Worm (Caenorhabditis elegans): ENCODE results near the gene pck-1.

The pck-1 gene

DNA sequence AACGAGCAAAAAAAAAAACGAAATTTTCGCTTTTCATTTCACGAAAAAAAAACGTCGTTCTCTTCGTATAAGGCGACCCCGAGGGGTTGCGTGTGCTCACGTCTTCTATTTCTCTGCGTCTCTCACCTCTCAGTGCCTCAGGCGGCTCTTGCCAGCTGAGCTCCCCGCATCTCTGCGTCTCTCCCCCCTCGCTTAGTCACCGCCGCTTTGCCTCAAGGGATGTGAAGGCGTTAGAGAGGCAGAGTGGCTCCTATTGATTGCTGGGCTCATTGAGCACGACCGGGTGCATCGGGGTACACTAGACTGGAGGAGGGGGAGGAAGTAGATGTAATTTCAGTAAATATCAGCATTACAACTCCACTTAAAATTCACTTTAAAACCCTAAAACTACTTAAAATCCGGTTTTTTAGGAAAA, 40.5 kb downstream of the pck-1 start (continued):
- TF ChIP-seq daf-8 (GFP tag; IDR thresholded peaks at IDR 0.05), result no peak
- 0 out of 2 replicates have a peak, but pooled peaks have one; percentile 11 for TF ChIP-seq lin-38 (GFP tag; IDR thresholded peaks at IDR 0.05)
- peak; percentile 84 for TF ChIP-seq hlh-11 (tag; optimal IDR thresholded peaks at IDR 0.05)
- TF ChIP-seq jun-1 (tag; optimal IDR thresholded peaks at IDR 0.05), result no peak
- TF ChIP-seq ctbp-1 (GFP tag; IDR thresholded peaks at IDR 0.05), result peak; percentile 83
- no peak for TF ChIP-seq zip-11 (GFP tag; IDR thresholded peaks at IDR 0.05)
- TF ChIP-seq nhr-11 (tag; optimal IDR thresholded peaks at IDR 0.05), result no peak
- TF ChIP-seq fos-1 (tag; optimal IDR thresholded peaks at IDR 0.05), result no peak
- TF ChIP-seq hif-1 (tag; optimal IDR thresholded peaks at IDR 0.05), result peak in 1 of 2 experiments; percentile 80
- no peak for TF ChIP-seq sdz-12 (GFP tag; optimal IDR thresholded peaks at IDR 0.05)
- TF ChIP-seq mep-1 (tag; optimal IDR thresholded peaks at IDR 0.05), result peak; percentile 46
- no peak for TF ChIP-seq madf-9 (GFP tag; conservative IDR thresholded peaks at IDR 0.05)
- TF ChIP-seq set-16 (GFP tag; IDR thresholded peaks at IDR 0.05), result peak; percentile 97
- peak in 1 of 2 experiments; percentile 61 for TF ChIP-seq unc-62 (GFP tag; optimal IDR thresholded peaks at IDR 0.05 in 1 of 2)
- no peak for TF ChIP-seq unc-62 (tag; optimal IDR thresholded peaks at IDR 0.05)
- peak; percentile 94 for TF ChIP-seq hlh-30 (tag; optimal IDR thresholded peaks at IDR 0.05; ENCODE audit: insufficient read depth)
- TF ChIP-seq pha-4 (GFP tag; IDR thresholded peaks at IDR 0.05), result no peak
- TF ChIP-seq pha-4 (tag; optimal IDR thresholded peaks at IDR 0.05), result no peak
- peak; percentile 51; the same call in 1 of the 2 replicates for TF ChIP-seq dmd-8 (GFP tag; IDR thresholded peaks at IDR 0.05)
- TF ChIP-seq dmd-9 (GFP tag; IDR thresholded peaks at IDR 0.05), result no peak
- TF ChIP-seq nhr-41 (GFP tag; IDR thresholded peaks at IDR 0.05), result no peak
- no peak for TF ChIP-seq ztf-7 (tag; optimal IDR thresholded peaks at IDR 0.05)
- TF ChIP-seq Y48G9A.11 (GFP tag; IDR thresholded peaks at IDR 0.05), result no peak

DNA sequence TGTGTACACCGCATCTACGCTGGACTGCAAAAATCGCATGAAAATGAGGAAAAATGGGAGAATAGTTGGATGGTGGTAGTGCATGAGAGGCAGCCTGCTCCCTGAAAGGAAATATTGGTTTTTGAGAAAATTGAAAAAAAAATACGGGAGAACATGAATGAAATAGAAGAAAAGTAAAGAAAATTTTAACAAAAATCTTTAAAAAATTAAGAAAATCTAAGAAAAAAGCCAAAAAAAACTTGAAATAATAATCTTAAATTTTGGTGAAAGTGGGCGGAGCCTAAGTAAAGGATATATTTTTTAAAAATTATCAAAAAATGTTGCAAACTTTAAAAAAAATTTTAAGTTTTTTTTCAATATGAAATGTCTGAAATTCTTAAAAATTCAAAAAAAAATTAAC, 42.2 kb downstream of the pck-1 start, which contains the start of gene H10E21.5:
Gene H10E21.5, minus strand, starts transcription at position 101 of the 400 bp plus-strand sequence.
- TF ChIP-seq ctbp-1 (GFP tag; IDR thresholded peaks at IDR 0.05) (no peak), aly-2 (tag; optimal IDR thresholded peaks at IDR 0.05) (no peak), F49E8.2 (tag; optimal IDR thresholded peaks at IDR 0.05; ENCODE audit: borderline replicate concordance) (no peak), unc-62 (GFP tag; optimal IDR thresholded peaks at IDR 0.05 in 1 of 2) (no peak), unc-62 (tag; optimal IDR thresholded peaks at IDR 0.05) (no peak), zfp-2 (tag; optimal IDR thresholded peaks at IDR 0.05) (no peak), Y5F2A.4 (GFP tag; optimal IDR thresholded peaks at IDR 0.05) (no peak), ceh-82 (tag; optimal IDR thresholded peaks at IDR 0.05) (no peak), pqm-1 (tag; optimal IDR thresholded peaks at IDR 0.05) (no peak), set-16 (GFP tag; IDR thresholded peaks at IDR 0.05) (no peak), Y75B8A.6 (GFP tag; IDR thresholded peaks at IDR 0.05) (no peak), pha-4 (GFP tag; IDR thresholded peaks at IDR 0.05) (no peak), pha-4 (tag; optimal IDR thresholded peaks at IDR 0.05) (no peak), tag-97 (GFP tag; IDR thresholded peaks at IDR 0.05) (no peak), ceh-32 (tag; optimal IDR thresholded peaks at IDR 0.05; ENCODE audit: poor library complexity) (no peak), T20F7.1 (GFP tag; optimal IDR thresholded peaks at IDR 0.05) (no peak)

DNA sequence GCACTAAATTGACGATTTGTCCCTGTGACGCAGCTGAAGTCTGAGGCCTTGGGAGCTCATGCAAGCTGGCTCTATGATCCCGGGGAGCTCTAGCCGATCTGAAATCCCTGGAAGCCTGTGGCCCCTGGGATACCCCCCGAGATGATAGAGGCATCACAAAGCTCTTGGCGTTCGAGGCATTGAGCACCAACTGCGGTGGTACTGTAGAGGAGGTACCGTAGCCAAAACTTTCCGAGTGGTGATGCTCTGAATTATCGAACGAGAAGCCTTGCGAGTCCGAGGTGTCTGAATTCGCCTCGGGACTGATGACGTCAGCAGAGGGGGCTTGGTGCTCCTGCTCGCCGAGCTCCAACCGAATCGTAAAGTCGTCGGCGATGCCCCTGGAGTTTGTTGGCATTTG, 44.8 kb downstream of the pck-1 start:
- TF ChIP-seq fkh-10 (GFP tag; optimal IDR thresholded peaks at IDR 0.05), result no peak
- peak; percentile 68 for TF ChIP-seq set-16 (GFP tag; IDR thresholded peaks at IDR 0.05)

DNA sequence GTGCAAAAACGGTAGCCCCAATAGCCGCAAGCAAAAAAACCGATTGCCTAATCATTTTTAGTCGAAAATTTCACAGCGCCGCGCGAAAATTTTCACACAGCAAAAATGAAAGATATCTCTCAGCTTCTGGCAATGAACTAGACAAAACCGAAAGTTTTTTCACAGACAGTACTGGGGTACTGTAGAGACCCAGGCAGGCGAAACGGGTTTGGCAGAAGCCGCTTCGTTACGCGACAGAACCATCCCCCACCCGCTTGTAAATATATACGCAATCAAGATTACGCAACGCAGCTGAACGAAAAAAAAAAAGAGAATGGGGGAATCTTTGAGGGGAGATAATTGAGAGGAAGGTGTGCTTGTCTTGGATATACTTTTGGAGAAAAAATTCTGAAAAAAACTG, 46.6 kb downstream of the pck-1 start, which contains the start of gene H10E21.4:
Gene H10E21.4, minus strand, starts transcription at position 167 of the 400 bp plus-strand sequence.
- TF ChIP-seq F49E8.2 (tag; optimal IDR thresholded peaks at IDR 0.05; ENCODE audit: borderline replicate concordance) (no peak), php-3 (GFP tag; IDR thresholded peaks at IDR 0.05) (no peak), snpc-1.2 (GFP tag; IDR thresholded peaks at IDR 0.05) (no peak), dpl-1 (GFP tag; optimal IDR thresholded peaks at IDR 0.05) (no peak), R02D3.7 (tag; optimal IDR thresholded peaks at IDR 0.05) (no peak), T20F7.1 (GFP tag; optimal IDR thresholded peaks at IDR 0.05) (no peak), nhr-25 (tag; optimal IDR thresholded peaks at IDR 0.05; ENCODE audit: borderline replicate concordance, insufficient read depth) (no peak), attf-4 (tag; optimal IDR thresholded peaks at IDR 0.05) (no peak), daf-16 (GFP tag; optimal IDR thresholded peaks at IDR 0.05) (no peak), daf-16 (tag; optimal IDR thresholded peaks at IDR 0.05) (no peak), D1046.2 (GFP tag; IDR thresholded peaks at IDR 0.05) (no peak), skn-1 (tag; optimal IDR thresholded peaks at IDR 0.05) (no peak), ceh-62 (tag; optimal IDR thresholded peaks at IDR 0.05) (no peak)

Data from whole organism, L4 larva.